Worm (Caenorhabditis elegans): ENCODE data around the gene exc-7.

Gene exc-7

DNA sequence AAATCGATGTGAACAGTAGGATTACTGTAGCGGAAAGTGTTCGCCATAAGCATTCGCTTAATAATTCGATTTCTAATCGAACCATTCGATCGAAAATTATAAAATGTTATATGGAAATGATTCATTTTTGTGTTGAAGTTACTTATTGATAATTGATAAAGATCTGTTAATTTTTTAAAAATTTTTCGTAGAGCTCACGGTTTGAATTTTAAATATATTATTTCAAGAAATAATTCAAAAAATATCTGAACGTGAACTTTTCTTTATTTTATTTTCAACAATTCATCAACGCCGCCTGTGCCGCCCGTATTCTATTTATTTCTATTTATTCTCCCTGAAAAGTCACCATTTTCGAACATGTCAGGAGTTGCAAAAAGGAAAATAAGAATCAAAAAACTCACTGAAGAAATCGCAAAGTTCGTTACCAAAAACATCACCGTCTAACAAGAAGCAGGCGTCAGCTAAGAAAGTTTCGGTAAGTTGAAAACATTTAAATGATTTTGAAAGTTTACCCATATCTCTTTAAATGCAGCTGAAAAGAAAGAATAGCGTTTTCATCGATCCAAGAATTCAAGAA, 35.7 kb downstream of the exc-7 start, which contains the start of the genes T15H9.5 and T15H9.4:
Gene T15H9.5 (minus strand): TSS at position 101 of the 577 bp plus-strand sequence.
Gene T15H9.4 (plus strand): TSS at position 527 of the 577 bp plus-strand sequence.
- TF ChIP-seq mel-28 (tag; optimal IDR thresholded peaks at IDR 0.05; ENCODE audit: borderline replicate concordance) (no peak), mes-4 (tag; optimal IDR thresholded peaks at IDR 0.05) (no peak), bed-2 (GFP tag; IDR thresholded peaks at IDR 0.05) (no peak), Y79H2A.3 (GFP tag; conservative IDR thresholded peaks at IDR 0.05) (no peak), nhr-80 (tag; optimal IDR thresholded peaks at IDR 0.05) (no peak)

ce11 chrII:9614728-9615127, 39.0 kb downstream of the exc-7 start, which contains the start of gene hlh-6:
Gene hlh-6 (minus strand): TSS chrII:9614828.
- TF ChIP-seq lsl-1 (GFP tag; optimal IDR thresholded peaks at IDR 0.05) (no peak), nfya-1 (tag; optimal IDR thresholded peaks at IDR 0.05; ENCODE audit: borderline replicate concordance, insufficient read depth) (no peak), let-526 (GFP tag; IDR thresholded peaks at IDR 0.05) (no peak), nhr-27 (tag; optimal IDR thresholded peaks at IDR 0.05) (no peak), tbx-9 (tag; optimal IDR thresholded peaks at IDR 0.05; ENCODE audit: borderline replicate concordance) (no peak), Y67H2A.10 (GFP tag; conservative IDR thresholded peaks at IDR 0.05) (no peak), egl-44 (GFP tag; IDR thresholded peaks at IDR 0.05) (no peak), aptf-3 (GFP tag; IDR thresholded peaks at IDR 0.05) (no peak), hlh-26 (GFP tag; conservative IDR thresholded peaks at IDR 0.05) (no peak), C06A6.2 (GFP tag; conservative IDR thresholded peaks at IDR 0.05) (no peak), athp-1 (tag; optimal IDR thresholded peaks at IDR 0.05) (no peak), madf-3 (GFP tag; IDR thresholded peaks at IDR 0.05) (no peak), dpff-1 (tag; optimal IDR thresholded peaks at IDR 0.05) (no peak), F10E7.11 (tag; optimal IDR thresholded peaks at IDR 0.05) (no peak), mxl-1 (tag; optimal IDR thresholded peaks at IDR 0.05) (no peak), lin-54 (GFP tag; optimal IDR thresholded peaks at IDR 0.05) (no peak), T07F8.4 (tag; optimal IDR thresholded peaks at IDR 0.05) (no peak), snpc-4 (GFP tag; optimal IDR thresholded peaks at IDR 0.05) (no peak), snpc-4 (tag; optimal IDR thresholded peaks at IDR 0.05) (no peak), Y53G8AR.9 (GFP tag; conservative IDR thresholded peaks at IDR 0.05) (no peak)

ce11 chrII:9617039-9617901, 41.5 kb downstream of the exc-7 start, which contains the start of gene hal-3:
Gene hal-3 (minus strand): TSS chrII:9617125.
- TF ChIP-seq Y67H2A.10 (GFP tag; conservative IDR thresholded peaks at IDR 0.05) = no peak
- TF ChIP-seq F10E7.11 (tag; optimal IDR thresholded peaks at IDR 0.05) = peak; percentile 61
- TF ChIP-seq Y95B8A.8 (GFP tag; IDR thresholded peaks at IDR 0.05) = 0 out of 2 replicates have a peak, but pooled peaks have one; percentile 52
- TF ChIP-seq F57C9.4 (tag; optimal IDR thresholded peaks at IDR 0.05) = no peak
- no peak for TF ChIP-seq lir-1 (GFP tag; conservative IDR thresholded peaks at IDR 0.05)
- TF ChIP-seq ZK185.1 (tag; optimal IDR thresholded peaks at IDR 0.05; ENCODE audit: poor library complexity, severe bottlenecking) = peak; percentile 36
- TF ChIP-seq him-1 (tag; optimal IDR thresholded peaks at IDR 0.05) = peak; percentile 23
- TF ChIP-seq Y53F4B.3 (GFP tag; IDR thresholded peaks at IDR 0.05) = no peak
- TF ChIP-seq attf-5 (GFP tag; optimal IDR thresholded peaks at IDR 0.05) = no peak
- TF ChIP-seq F33H1.4 (GFP tag; IDR thresholded peaks at IDR 0.05) = no peak
- TF ChIP-seq tlf-1 (GFP tag; optimal IDR thresholded peaks at IDR 0.05) = peak; percentile 21
- no peak for TF ChIP-seq C06A6.2 (GFP tag; conservative IDR thresholded peaks at IDR 0.05)
- TF ChIP-seq mel-28 (tag; optimal IDR thresholded peaks at IDR 0.05; ENCODE audit: borderline replicate concordance) = no peak
- peak; percentile 48; the same call in 1 of the 2 replicates for TF ChIP-seq madf-6 (GFP tag; IDR thresholded peaks at IDR 0.05)
- TF ChIP-seq lin-35 (GFP tag; optimal IDR thresholded peaks at IDR 0.05) = no peak
- TF ChIP-seq ztf-22 (GFP tag; optimal IDR thresholded peaks at IDR 0.05) = no peak
- no peak for TF ChIP-seq F37B4.10 (GFP tag; IDR thresholded peaks at IDR 0.05)
- TF ChIP-seq F23B12.7 (tag; optimal IDR thresholded peaks at IDR 0.05; ENCODE audit: insufficient read depth) = no peak
- TF ChIP-seq B0336.3 (GFP tag; IDR thresholded peaks at IDR 0.05) = peak; percentile 76
- peak; percentile 20 for TF ChIP-seq tbp1 (GFP tag; optimal IDR thresholded peaks at IDR 0.05)
- no peak for TF ChIP-seq bed-2 (GFP tag; IDR thresholded peaks at IDR 0.05)
- TF ChIP-seq K11D2.4 (GFP tag; IDR thresholded peaks at IDR 0.05) = no peak
- TF ChIP-seq sea-2 (GFP tag; IDR thresholded peaks at IDR 0.05) = no peak
- TF ChIP-seq Y53G8AR.9 (GFP tag; conservative IDR thresholded peaks at IDR 0.05) = peak; percentile 73; the same call in 1 of the 2 replicates
